Worm (Caenorhabditis elegans) whole organism, L1 larva: ENCODE measurements around the gene rabn-5.

ENCODE experiments used
- ama-1 ChIP-seq: fragments of 150-350 bp; optimal IDR thresholded peaks from 2 replicates; lab custom pipeline; 2014
- ceh-63 ChIP-seq: fragments of 200-800 bp; sonication (Bioruptor generic); optimal IDR thresholded peaks from 2 replicates; lab custom pipeline; 2018; ENCODE audit warnings: mild to moderate bottlenecking, missing genetic modification characterization, missing compliant biosample characterization
- egl-27 ChIP-seq, 2 experiments: fragments of 150-350 bp in 1 of 2; sonication (generic microtip); optimal IDR thresholded peaks; 3 replicates each; lab custom pipeline; 2017 to 2018; ENCODE audit warnings: missing biosample characterization in 2 of 2, missing genetic modification characterization in 2 of 2, missing genetic modification reagents in 2 of 2
- fkh-10 ChIP-seq: sonication (generic microtip); optimal IDR thresholded peaks from 2 replicates; lab custom pipeline; 2017; ENCODE audit warnings: missing biosample characterization, missing genetic modification reagents, missing genetic modification characterization
- fos-1 ChIP-seq: fragments of 150-350 bp; optimal IDR thresholded peaks from 2 replicates; lab custom pipeline; 2014; ENCODE audit warnings: missing biosample characterization, missing genetic modification characterization
- mab-9 ChIP-seq: fragments of 200-800 bp; sonication (Bioruptor generic); IDR thresholded peaks from 2 replicates; pipeline ENCODE4 v1.3.6; 2022; ENCODE audit warnings: missing genetic modification reagents, missing genetic modification characterization, missing compliant biosample characterization
- mdl-1 ChIP-seq, 2 experiments: fragments of 150-350 bp; optimal IDR thresholded peaks; 2 replicates each; lab custom pipeline; 2014 to 2017; ENCODE audit warnings: missing biosample characterization in 2 of 2, missing genetic modification characterization in 2 of 2, inconsistent platforms in 1 of 2
- nhr-12 ChIP-seq: sonication (generic microtip); optimal IDR thresholded peaks from 2 replicates; lab custom pipeline; 2017; ENCODE audit warnings: missing biosample characterization, missing genetic modification characterization
- nhr-77 ChIP-seq: fragments of 150-350 bp; optimal IDR thresholded peaks from 2 replicates; lab custom pipeline; 2014; ENCODE audit warnings: missing biosample characterization, missing genetic modification characterization
- snpc-4 ChIP-seq: fragments of 150-350 bp; optimal IDR thresholded peaks from 2 replicates; lab custom pipeline; 2014; ENCODE audit warnings: missing biosample characterization, missing genetic modification characterization
- unc-98 ChIP-seq: fragments of 200-800 bp; sonication (Bioruptor generic); IDR thresholded peaks from 2 replicates; pipeline ENCODE4 v1.3.6; 2022; ENCODE audit warnings: missing genetic modification characterization, missing compliant biosample characterization
- ztf-4 ChIP-seq: fragments of 150-350 bp; optimal IDR thresholded peaks from 2 replicates; lab custom pipeline; 2014; ENCODE audit warnings: missing biosample characterization, missing genetic modification characterization

ce11 chrIII:5859008-5859407 is 5.3 kb upstream of the rabn-5 start, which contains the start of gene dpf-4:
- TF ChIP-seq ceh-63 (GFP tag; lab: Kevin White, UChicago) (no peak), fkh-10 (GFP tag; lab: Kevin White, UChicago) (no peak), snpc-4 (tag; lab: Kevin White, UChicago) (no peak), nhr-12 (tag; lab: Kevin White, UChicago) (no peak), fos-1 (no peak), mab-9 (GFP tag; lab: Robert Waterston, UW) (no peak), unc-98 (GFP tag; lab: Robert Waterston, UW) (no peak), ama-1 (no peak), ztf-4 (no peak), mdl-1 (tag; optimal IDR thresholded peaks at IDR 0.05; lab: Kevin White, UChicago) (no peak), nhr-77 (no peak), egl-27 (tag; optimal IDR thresholded peaks at IDR 0.05; lab: Kevin White, UChicago) (no peak)
